Worm (Caenorhabditis elegans) whole organism, late embryonic: ENCODE measurements around the gene jip-1.

ENCODE experiments used
- C08G9.2 ChIP-seq: sonication (generic microtip); optimal IDR thresholded peaks from 2 replicates; lab custom pipeline; 2016; ENCODE audit warnings: mild to moderate bottlenecking, missing genetic modification characterization, moderate library complexity, missing compliant biosample characterization
- F13H6.1 ChIP-seq: sonication (generic microtip); optimal IDR thresholded peaks from 2 replicates; lab custom pipeline; 2016; ENCODE audit warnings: missing genetic modification characterization, missing compliant biosample characterization
- K09A11.1 ChIP-seq: sonication (generic microtip); optimal IDR thresholded peaks from 2 replicates; lab custom pipeline; 2017; ENCODE audit warnings: antibody characterized with exemption, mild to moderate bottlenecking, missing genetic modification characterization, missing compliant biosample characterization; ENCODE audit not compliant: insufficient read depth
- Y22D7AL.16 ChIP-seq: sonication (generic microtip); optimal IDR thresholded peaks from 2 replicates; lab custom pipeline; 2016; ENCODE audit warnings: missing genetic modification characterization, missing compliant biosample characterization
- ama-1 ChIP-seq: fragments of 150-350 bp; optimal IDR thresholded peaks from 2 replicates; lab custom pipeline; 2014
- ceh-18 ChIP-seq: sonication (generic microtip); optimal IDR thresholded peaks from 2 replicates; lab custom pipeline; 2016; ENCODE audit warnings: missing genetic modification characterization, missing compliant biosample characterization
- ceh-19 ChIP-seq: fragments of 200-800 bp; sonication (Bioruptor generic); optimal IDR thresholded peaks from 2 replicates; lab custom pipeline; 2018; ENCODE audit warnings: mild to moderate bottlenecking, missing genetic modification characterization, missing compliant biosample characterization
- ceh-2 ChIP-seq: sonication (generic microtip); optimal IDR thresholded peaks from 2 replicates; lab custom pipeline; 2016; ENCODE audit warnings: missing genotype, missing genetic modification characterization, missing compliant biosample characterization
- ceh-22 ChIP-seq: sonication (generic microtip); optimal IDR thresholded peaks from 2 replicates; lab custom pipeline; 2017; ENCODE audit warnings: missing biosample characterization, missing genetic modification characterization
- ceh-45 ChIP-seq: fragments of 200-800 bp; sonication (Bioruptor generic); IDR thresholded peaks from 2 replicates; pipeline ENCODE4 v1.3.6; 2022; ENCODE audit warnings: missing genetic modification reagents, missing genetic modification characterization, missing compliant biosample characterization
- ceh-9 ChIP-seq: sonication (generic microtip); optimal IDR thresholded peaks from 2 replicates; lab custom pipeline; 2016; ENCODE audit warnings: mild to moderate bottlenecking, missing genetic modification characterization, inconsistent platforms, missing compliant biosample characterization
- che-1 ChIP-seq: sonication (generic microtip); optimal IDR thresholded peaks from 2 replicates; lab custom pipeline; 2016; ENCODE audit warnings: mild to moderate bottlenecking, missing genetic modification characterization, missing compliant biosample characterization
- dmd-4 ChIP-seq: sonication (generic microtip); optimal IDR thresholded peaks from 2 replicates; lab custom pipeline; 2016; ENCODE audit warnings: borderline replicate concordance, missing genetic modification characterization, missing compliant biosample characterization
- elt-2 ChIP-seq: sonication (generic microtip); optimal IDR thresholded peaks from 2 replicates; lab custom pipeline; 2016; ENCODE audit warnings: missing genetic modification reagents, missing genetic modification characterization, missing compliant biosample characterization
- elt-4 ChIP-seq: sonication (generic microtip); optimal IDR thresholded peaks from 2 replicates; lab custom pipeline; 2016; ENCODE audit warnings: missing genetic modification characterization, missing compliant biosample characterization
- fkh-10 ChIP-seq: fragments of 150-350 bp; optimal IDR thresholded peaks from 2 replicates; lab custom pipeline; 2014; ENCODE audit warnings: missing biosample characterization, missing genetic modification reagents, missing genetic modification characterization
- hlh-13 ChIP-seq: fragments of 200-800 bp; sonication (Bioruptor generic); optimal IDR thresholded peaks from 2 replicates; lab custom pipeline; 2018; ENCODE audit warnings: mild to moderate bottlenecking, missing genetic modification characterization, missing compliant biosample characterization
- hlh-15 ChIP-seq: sonication (generic microtip); optimal IDR thresholded peaks from 2 replicates; lab custom pipeline; 2016; ENCODE audit warnings: missing genetic modification characterization, missing compliant biosample characterization
- hlh-6 ChIP-seq: sonication (generic microtip); optimal IDR thresholded peaks from 2 replicates; lab custom pipeline; 2016; ENCODE audit warnings: missing genotype, missing genetic modification characterization, missing compliant biosample characterization
- lin-11 ChIP-seq: fragments of 200-800 bp; sonication (Bioruptor generic); optimal IDR thresholded peaks from 2 replicates; lab custom pipeline; 2018; ENCODE audit warnings: mild to moderate bottlenecking, missing genetic modification characterization, missing compliant biosample characterization
- madf-2 ChIP-seq: sonication (generic microtip); optimal IDR thresholded peaks from 2 replicates; lab custom pipeline; 2017; ENCODE audit warnings: missing genetic modification characterization, missing compliant biosample characterization
- mec-3 ChIP-seq: sonication (generic microtip); optimal IDR thresholded peaks from 2 replicates; lab custom pipeline; 2016; ENCODE audit warnings: borderline replicate concordance, missing genetic modification characterization, missing compliant biosample characterization
- nfya-1 ChIP-seq: sonication (generic microtip); optimal IDR thresholded peaks from 2 replicates; lab custom pipeline; 2017; ENCODE audit warnings: missing genetic modification characterization, mild to moderate bottlenecking, missing compliant biosample characterization, antibody characterized with exemption, moderate library complexity
- npax-4 ChIP-seq: sonication (generic microtip); optimal IDR thresholded peaks from 2 replicates; lab custom pipeline; 2016; ENCODE audit warnings: missing genetic modification characterization, missing compliant biosample characterization
- pag-3 ChIP-seq: sonication (generic microtip); optimal IDR thresholded peaks from 2 replicates; lab custom pipeline; 2016; ENCODE audit warnings: missing compliant biosample characterization, missing genetic modification characterization, borderline replicate concordance
- pat-9 ChIP-seq: fragments of 200-800 bp; sonication (Bioruptor generic); optimal IDR thresholded peaks from 2 replicates; lab custom pipeline; 2018; ENCODE audit warnings: mild to moderate bottlenecking, missing genetic modification characterization, moderate library complexity, missing compliant biosample characterization
- pros-1 ChIP-seq: fragments of 150-350 bp; optimal IDR thresholded peaks from 2 replicates; lab custom pipeline; 2014; ENCODE audit warnings: missing biosample characterization, missing genetic modification reagents, missing genetic modification characterization
- sdc-2 ChIP-seq: sonication (generic microtip); optimal IDR thresholded peaks from 2 replicates; lab custom pipeline; 2016; ENCODE audit warnings: missing genotype, missing genetic modification characterization, missing compliant biosample characterization
- sox-2 ChIP-seq: fragments of 200-800 bp; sonication (Bioruptor generic); IDR thresholded peaks from 2 replicates; pipeline ENCODE4 v1.3.6; 2022; ENCODE audit warnings: missing genetic modification reagents, missing genetic modification characterization, missing compliant biosample characterization
- sox-4 ChIP-seq: sonication (generic microtip); optimal IDR thresholded peaks from 2 replicates; lab custom pipeline; 2017; ENCODE audit warnings: mild to moderate bottlenecking, missing genetic modification characterization, inconsistent platforms, missing compliant biosample characterization
- syd-9 ChIP-seq: sonication (generic microtip); optimal IDR thresholded peaks from 2 replicates; lab custom pipeline; 2016; ENCODE audit warnings: mild to moderate bottlenecking, missing genetic modification characterization, moderate library complexity, missing compliant biosample characterization
- unc-42 ChIP-seq: sonication (generic microtip); optimal IDR thresholded peaks from 2 replicates; lab custom pipeline; 2016; ENCODE audit warnings: missing genotype, missing genetic modification characterization, missing compliant biosample characterization
- ztf-16 ChIP-seq: sonication (generic microtip); optimal IDR thresholded peaks from 2 replicates; lab custom pipeline; 2017; ENCODE audit warnings: missing genetic modification characterization, missing compliant biosample characterization

Gene jip-1

ce11 chrII:1372966-1373365 is 46.2 kb downstream of the jip-1 start:
- TF ChIP-seq ama-1 (no peak), ceh-22 (tag; lab: Kevin White, UChicago) (no peak), nfya-1 (tag; lab: Kevin White, UChicago) (peak; percentile 80), sdc-2 (tag; lab: Kevin White, UChicago) (no peak), npax-4 (tag; lab: Kevin White, UChicago) (no peak), pag-3 (tag; lab: Kevin White, UChicago) (no peak)
- TF ChIP-seq, all 69 proteins: peak for 1

ce11 chrII:1374486-1374885 is 47.7 kb downstream of the jip-1 start:
- no peak for TF ChIP-seq unc-42 (tag; lab: Kevin White, UChicago)
- peak; percentile 76 for TF ChIP-seq nfya-1 (tag; lab: Kevin White, UChicago)
- TF ChIP-seq dmd-4 = no peak

ce11 chrII:1374889-1375288 is 48.1 kb downstream of the jip-1 start, which contains the start of gene rog-1:
TSS of gene rog-1 (minus strand) at chrII:1374989.
- TF ChIP-seq hlh-15 (tag; lab: Kevin White, UChicago) = no peak
- no peak for TF ChIP-seq syd-9 (tag; lab: Kevin White, UChicago)
- TF ChIP-seq hlh-6 (tag; lab: Kevin White, UChicago) = no peak
- no peak for TF ChIP-seq hlh-13
- TF ChIP-seq elt-2 (tag; lab: Kevin White, UChicago) = no peak
- TF ChIP-seq ceh-9 = no peak

- TF ChIP-seq K09A11.1 = no peak
- no peak for TF ChIP-seq ceh-2 (tag; lab: Kevin White, UChicago)
- no peak for TF ChIP-seq elt-4 (tag; lab: Kevin White, UChicago)
- no peak for TF ChIP-seq hlh-15 (tag; lab: Kevin White, UChicago)
- peak; percentile 42 for TF ChIP-seq ceh-18 (tag; lab: Kevin White, UChicago)
Observed at ce11 chrII:1375627-1376026, 48.8 kb downstream of the jip-1 start.

ce11 chrII:1376795-1377194 is 50.0 kb downstream of the jip-1 start:
- TF ChIP-seq F13H6.1 (tag; lab: Kevin White, UChicago) (no peak), pros-1 (tag; lab: Kevin White, UChicago) (no peak), che-1 (tag; lab: Kevin White, UChicago) (no peak), mec-3 (tag; lab: Kevin White, UChicago) (no peak), ceh-19 (no peak), fkh-10 (GFP tag; lab: Kevin White, UChicago) (no peak), pat-9 (tag; lab: Kevin White, UChicago) (no peak), sdc-2 (tag; lab: Kevin White, UChicago) (no peak), ceh-22 (tag; lab: Kevin White, UChicago) (no peak), madf-2 (tag; lab: Kevin White, UChicago) (no peak), sox-2 (no peak), sox-4 (tag; lab: Kevin White, UChicago) (no peak), ztf-16 (tag; lab: Kevin White, UChicago) (no peak), ceh-45 (no peak), lin-11 (no peak), npax-4 (tag; lab: Kevin White, UChicago) (no peak), C08G9.2 (no peak), nfya-1 (tag; lab: Kevin White, UChicago) (no peak), ceh-9 (no peak), elt-4 (tag; lab: Kevin White, UChicago) (no peak)

ce11 chrII:1378259-1378658 is 51.5 kb downstream of the jip-1 start, which contains the start of gene F54D12.10:
TSS of gene F54D12.10 (minus strand) at chrII:1378359.
- no peak for TF ChIP-seq Y22D7AL.16
